Worm (Caenorhabditis elegans): ENCODE results near the gene ife-4.

DNA sequence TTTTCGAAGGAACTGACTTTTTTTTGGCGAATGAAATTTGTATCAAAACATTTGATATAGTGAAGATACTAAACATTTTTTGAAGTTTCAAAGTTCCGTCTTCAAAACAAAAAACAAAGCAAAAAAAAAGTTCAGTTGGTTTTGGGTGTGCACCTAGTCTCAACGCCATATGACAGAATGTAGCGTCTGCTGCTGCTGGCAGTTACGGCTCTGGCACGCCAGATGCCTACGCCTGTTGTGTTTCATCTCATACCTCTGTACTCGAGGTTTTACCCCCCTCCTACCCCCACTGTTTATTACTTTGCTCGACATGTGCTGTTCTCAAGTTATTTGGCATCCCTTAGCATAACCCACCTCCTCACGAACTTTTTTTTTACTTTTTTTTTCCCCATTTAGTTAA is 6.7 kb downstream of the ife-4 start:
- no peak for TF ChIP-seq him-1 (tag; optimal IDR thresholded peaks at IDR 0.05)
- no peak for TF ChIP-seq dao-5 (tag; optimal IDR thresholded peaks at IDR 0.05)
- TF ChIP-seq W03F9.2 (tag; optimal IDR thresholded peaks at IDR 0.05): no peak

All from whole organism, L4/young adult.